Worm (Caenorhabditis elegans) whole organism, mixed stage, embryonic: ENCODE measurements around the gene srh-247.
"Not testable (repeated sequence)": the region's sequence is repeated elsewhere in the genome, so short reads cannot be mapped to it uniquely, and the experiment has no call there.

ENCODE experiments used
- M03D4.4 ChIP-seq: sonication (generic microtip); optimal IDR thresholded peaks from 2 replicates; lab custom pipeline; 2017; ENCODE audit warnings: mild to moderate bottlenecking, missing genetic modification characterization, missing compliant biosample characterization
- bed-3 ChIP-seq: fragments of 200-800 bp; sonication (Bioruptor generic); optimal IDR thresholded peaks from 3 replicates; lab custom pipeline; 2018; ENCODE audit warnings: mild to moderate bottlenecking, missing genetic modification characterization, moderate library complexity, missing compliant biosample characterization
- blmp-1 ChIP-seq: fragments of 150-350 bp; optimal IDR thresholded peaks from 2 replicates; lab custom pipeline; 2014; ENCODE audit warnings: missing biosample characterization, missing genetic modification characterization
- ceh-39 ChIP-seq: fragments of 150-350 bp; optimal IDR thresholded peaks from 2 replicates; lab custom pipeline; 2014; ENCODE audit warnings: missing biosample characterization, missing genetic modification characterization
- ceh-43 ChIP-seq: fragments of 200-800 bp; sonication (Bioruptor generic); optimal IDR thresholded peaks from 2 replicates; lab custom pipeline; 2018; ENCODE audit warnings: mild to moderate bottlenecking, missing genetic modification characterization, moderate library complexity, missing compliant biosample characterization
- ceh-83 ChIP-seq: fragments of 200-800 bp; sonication (Bioruptor generic); optimal IDR thresholded peaks from 2 replicates; lab custom pipeline; 2018; ENCODE audit warnings: mild to moderate bottlenecking, missing genetic modification characterization, missing compliant biosample characterization
- cnd-1 ChIP-seq: fragments of 200-800 bp; sonication (Bioruptor generic); optimal IDR thresholded peaks from 2 replicates; lab custom pipeline; 2018; ENCODE audit warnings: mild to moderate bottlenecking, missing genetic modification characterization, missing compliant biosample characterization
- drap-1 ChIP-seq: fragments of 200-800 bp; sonication (Bioruptor generic); optimal IDR thresholded peaks from 3 replicates; lab custom pipeline; 2018; ENCODE audit warnings: mild to moderate bottlenecking, missing genetic modification characterization, missing compliant biosample characterization
- elt-1 ChIP-seq: sonication (generic microtip); optimal IDR thresholded peaks from 2 replicates; lab custom pipeline; 2017; ENCODE audit warnings: missing genetic modification characterization, mild to moderate bottlenecking, missing compliant biosample characterization, antibody characterized with exemption, moderate library complexity, borderline replicate concordance; ENCODE audit not compliant: insufficient read depth
- elt-3 ChIP-seq: fragments of 150-350 bp; optimal IDR thresholded peaks from 2 replicates; lab custom pipeline; 2014; ENCODE audit warnings: missing biosample characterization, missing genetic modification characterization
- flh-1 ChIP-seq: fragments of 200-800 bp; sonication (Bioruptor generic); optimal IDR thresholded peaks from 2 replicates; lab custom pipeline; 2018; ENCODE audit warnings: mild to moderate bottlenecking, missing genetic modification characterization, moderate library complexity, missing compliant biosample characterization
- ham-2 ChIP-seq: fragments of 200-800 bp; sonication (Bioruptor generic); optimal IDR thresholded peaks from 2 replicates; lab custom pipeline; 2018; ENCODE audit warnings: mild to moderate bottlenecking, missing genetic modification characterization, missing compliant biosample characterization
- hlh-1 ChIP-seq: fragments of 150-350 bp; optimal IDR thresholded peaks from 2 replicates; lab custom pipeline; 2014; ENCODE audit warnings: missing biosample characterization, missing genetic modification reagents, missing genetic modification characterization
- lin-13 ChIP-seq: fragments of 150-350 bp; optimal IDR thresholded peaks from 2 replicates; lab custom pipeline; 2014; ENCODE audit warnings: missing biosample characterization, missing genetic modification characterization
- lin-32 ChIP-seq: fragments of 200-800 bp; sonication (Bioruptor generic); optimal IDR thresholded peaks from 2 replicates; lab custom pipeline; 2018; ENCODE audit warnings: mild to moderate bottlenecking, missing genetic modification characterization, missing compliant biosample characterization
- lsy-2 ChIP-seq: fragments of 150-350 bp; optimal IDR thresholded peaks from 2 replicates; lab custom pipeline; 2014; ENCODE audit warnings: missing biosample characterization, missing genetic modification characterization
- mab-5 ChIP-seq: fragments of 150-350 bp; optimal IDR thresholded peaks from 2 replicates; lab custom pipeline; 2014; ENCODE audit warnings: missing biosample characterization, missing genetic modification characterization
- mep-1 ChIP-seq: fragments of 150-350 bp; optimal IDR thresholded peaks from 2 replicates; lab custom pipeline; 2017; ENCODE audit warnings: missing biosample characterization, missing genetic modification reagents, missing genetic modification characterization, inconsistent platforms
- mls-2 ChIP-seq: sonication (generic microtip); optimal IDR thresholded peaks from 2 replicates; lab custom pipeline; 2016; ENCODE audit warnings: mild to moderate bottlenecking, missing genetic modification characterization, moderate library complexity, missing compliant biosample characterization
- nhr-2 ChIP-seq: fragments of 150-350 bp; optimal IDR thresholded peaks from 2 replicates; lab custom pipeline; 2014; ENCODE audit warnings: missing biosample characterization, missing genetic modification characterization
- nhr-237 ChIP-seq: fragments of 150-350 bp; optimal IDR thresholded peaks from 2 replicates; lab custom pipeline; 2014; ENCODE audit warnings: missing biosample characterization, missing genetic modification characterization
- nhr-28 ChIP-seq: fragments of 150-350 bp; optimal IDR thresholded peaks from 2 replicates; lab custom pipeline; 2014; ENCODE audit warnings: missing biosample characterization, missing genetic modification characterization
- nhr-76 ChIP-seq: sonication (generic microtip); optimal IDR thresholded peaks from 2 replicates; lab custom pipeline; 2017; ENCODE audit warnings: missing biosample characterization, missing genetic modification characterization
- pha-4 ChIP-seq: fragments of 150-350 bp; optimal IDR thresholded peaks from 2 replicates; lab custom pipeline; 2018; ENCODE audit warnings: missing biosample characterization, missing genetic modification reagents, missing genetic modification characterization
- sem-2 ChIP-seq: fragments of 200-800 bp; sonication (Bioruptor generic); optimal IDR thresholded peaks from 2 replicates; lab custom pipeline; 2018; ENCODE audit warnings: mild to moderate bottlenecking, missing genetic modification characterization, missing compliant biosample characterization
- snpc-4 ChIP-seq: fragments of 150-350 bp; optimal IDR thresholded peaks from 2 replicates; lab custom pipeline; 2014; ENCODE audit warnings: missing biosample characterization, missing genetic modification characterization
- sptf-1 ChIP-seq: sonication (generic microtip); optimal IDR thresholded peaks from 2 replicates; lab custom pipeline; 2017; ENCODE audit warnings: mild to moderate bottlenecking, missing genetic modification characterization, moderate library complexity, missing compliant biosample characterization
- tbx-8 ChIP-seq: fragments of 200-800 bp; sonication (Bioruptor generic); optimal IDR thresholded peaks from 2 replicates; lab custom pipeline; 2018; ENCODE audit warnings: mild to moderate bottlenecking, missing genetic modification characterization, moderate library complexity, missing compliant biosample characterization
- unc-120 ChIP-seq: sonication (generic microtip); optimal IDR thresholded peaks from 2 replicates; lab custom pipeline; 2017; ENCODE audit warnings: missing genetic modification characterization, missing compliant biosample characterization; ENCODE audit not compliant: poor library complexity, severe bottlenecking
- unc-62 ChIP-seq: fragments of 150-350 bp; optimal IDR thresholded peaks from 2 replicates; lab custom pipeline; 2014; ENCODE audit warnings: missing biosample characterization, missing genetic modification reagents, missing genetic modification characterization
- zip-8 ChIP-seq: fragments of 150-350 bp; optimal IDR thresholded peaks from 2 replicates; lab custom pipeline; 2014; ENCODE audit warnings: missing biosample characterization, missing genetic modification characterization
- ztf-11 ChIP-seq: fragments of 150-350 bp; optimal IDR thresholded peaks from 2 replicates; lab custom pipeline; 2014; ENCODE audit warnings: missing biosample characterization, missing genetic modification characterization

Gene srh-247

DNA sequence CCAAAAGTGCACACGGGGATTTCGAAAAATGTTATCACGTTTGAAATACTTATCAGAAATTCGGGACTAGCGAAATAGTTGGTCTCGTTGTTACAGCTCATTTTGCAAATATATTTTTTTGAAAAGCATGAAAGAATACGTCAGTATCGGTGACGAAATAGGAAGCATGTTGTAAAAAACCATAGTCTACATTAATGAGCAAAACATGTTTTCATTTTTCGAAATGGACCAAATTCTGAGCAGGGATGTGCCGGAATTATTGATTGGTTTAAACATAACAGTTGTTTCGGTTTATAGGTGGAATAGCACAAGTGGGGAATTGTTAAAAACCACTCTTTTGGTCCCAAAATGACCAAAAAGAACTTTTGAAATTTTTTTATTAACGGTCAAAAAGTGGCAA lies at the start of gene srh-247:
TSS of gene srh-247 (minus strand) at position 101 of the 400 bp plus-strand sequence.
- no peak for TF ChIP-seq mab-5
- no peak for TF ChIP-seq lin-13 (tag; lab: Kevin White, UChicago)
- TF ChIP-seq cnd-1 (tag; lab: Kevin White, UChicago): no peak
- no peak for TF ChIP-seq zip-8 (tag; lab: Kevin White, UChicago)
- no peak for TF ChIP-seq ham-2 (GFP tag; lab: Kevin White, UChicago)
- TF ChIP-seq nhr-237: no peak
- TF ChIP-seq sptf-1 (tag; lab: Kevin White, UChicago): no peak
- no peak for TF ChIP-seq M03D4.4 (tag; lab: Kevin White, UChicago)
- no peak for TF ChIP-seq tbx-8
- no peak for TF ChIP-seq unc-120 (tag; lab: Kevin White, UChicago)
- TF ChIP-seq blmp-1 (tag; lab: Kevin White, UChicago): no peak
- TF ChIP-seq ceh-39 (tag; lab: Kevin White, UChicago): no peak
- TF ChIP-seq ceh-83 (GFP tag; lab: Kevin White, UChicago): no peak

DNA sequence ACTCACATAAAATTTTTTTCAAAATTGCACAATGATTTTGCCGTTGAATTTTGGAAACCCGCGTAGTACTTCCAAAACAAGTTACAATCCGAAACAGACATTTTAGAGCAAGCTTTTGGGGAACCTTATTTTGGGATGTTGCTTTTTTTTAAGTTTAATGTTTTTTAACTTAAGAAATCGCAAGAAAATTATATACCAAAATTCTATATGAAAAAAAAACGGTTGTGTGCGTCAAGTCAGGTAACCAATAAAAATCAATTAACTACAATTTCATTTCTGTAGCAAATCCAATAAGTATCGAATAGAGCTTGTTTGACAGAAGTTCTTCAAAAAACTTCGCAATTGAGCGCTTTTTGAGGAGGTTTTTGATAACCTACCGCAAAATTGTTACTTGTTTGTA lies 49.4 kb upstream of the srh-247 start, which contains the start of gene srw-117:
TSS of gene srw-117 (minus strand) at position 101 of the 400 bp plus-strand sequence.
- no peak for TF ChIP-seq flh-1
- TF ChIP-seq lin-13 (tag; lab: Kevin White, UChicago): no peak
- TF ChIP-seq bed-3 (GFP tag; lab: Kevin White, UChicago): no peak
- no peak for TF ChIP-seq ztf-11 (tag; lab: Kevin White, UChicago)
- TF ChIP-seq elt-3 (tag; lab: Kevin White, UChicago): no peak
- no peak for TF ChIP-seq mls-2 (tag; lab: Kevin White, UChicago)
- no peak for TF ChIP-seq ceh-83 (GFP tag; lab: Kevin White, UChicago)
- TF ChIP-seq pha-4: no peak
- TF ChIP-seq snpc-4: no peak
- no peak for TF ChIP-seq mep-1 (tag; lab: Kevin White, UChicago)
- TF ChIP-seq M03D4.4 (tag; lab: Kevin White, UChicago): no peak
- no peak for TF ChIP-seq ceh-43
- TF ChIP-seq nhr-2 (tag; lab: Kevin White, UChicago): no peak
- TF ChIP-seq nhr-76 (tag; lab: Kevin White, UChicago): no peak
- no peak for TF ChIP-seq elt-1 (tag; lab: Kevin White, UChicago)
- no peak for TF ChIP-seq tbx-8
- no peak for TF ChIP-seq unc-120 (tag; lab: Kevin White, UChicago)
- no peak for TF ChIP-seq ham-2 (GFP tag; lab: Kevin White, UChicago)
- TF ChIP-seq, all 35 proteins: peak for 0

ce11 chrV:2979978-2980377 lies 46.0 kb upstream of the srh-247 start, which contains the start of gene srw-118:
TSS of gene srw-118 (minus strand) at chrV:2980078.
- TF ChIP-seq unc-62 (no peak), ceh-43 (no peak), lin-32 (GFP tag; lab: Kevin White, UChicago) (no peak), ztf-11 (tag; lab: Kevin White, UChicago) (no peak), pha-4 (no peak), flh-1 (no peak), hlh-1 (tag; lab: Kevin White, UChicago) (no peak), cnd-1 (tag; lab: Kevin White, UChicago) (no peak), ceh-83 (GFP tag; lab: Kevin White, UChicago) (no peak), sem-2 (no peak), nhr-2 (tag; lab: Kevin White, UChicago) (no peak), bed-3 (GFP tag; lab: Kevin White, UChicago) (no peak), nhr-28 (no peak), drap-1 (GFP tag; lab: Kevin White, UChicago) (no peak)

ce11 chrV:2976287-2976686 lies 42.3 kb upstream of the srh-247 start, which contains the start of gene srw-124:
TSS of gene srw-124 (plus strand) at chrV:2976587.
- no peak for TF ChIP-seq elt-3 (tag; lab: Kevin White, UChicago)

- not testable (repeated sequence) for TF ChIP-seq drap-1 (GFP tag; lab: Kevin White, UChicago); ham-2 (GFP tag; lab: Kevin White, UChicago); lsy-2
- TF ChIP-seq, all 35 proteins: peak for 0; not testable (repeated sequence) for 35
Measured at ce11 chrV:2975285-2975684, 41.3 kb upstream of the srh-247 start, which contains the start of gene srw-123. TSS of gene srw-123 (minus strand) at chrV:2975385.
